Fruit fly (Drosophila melanogaster) whole organism, wandering third instar larva: ENCODE data around the gene CG6788.

Source experiments
- Abd-B ChIP-seq: fragments of >200 bp; optimal IDR thresholded peaks from 2 replicates; lab custom pipeline; 2017; ENCODE audit warnings: missing biosample characterization, missing genetic modification characterization
- Dif ChIP-seq: fragments of 200-275, 200-300 bp; sonication (Bioruptor generic); optimal IDR thresholded peaks from 2 replicates; lab custom pipeline; 2018; ENCODE audit warnings: missing biosample characterization, missing genetic modification characterization; ENCODE audit not compliant: partially characterized antibody
- HLH106 ChIP-seq: fragments of 200-800 bp; optimal IDR thresholded peaks from 3 replicates; lab custom pipeline; 2019; ENCODE audit warnings: missing biosample characterization, mild to moderate bottlenecking, missing genetic modification characterization, moderate library complexity
- Hr78 ChIP-seq: fragments of >200 bp; optimal IDR thresholded peaks from 2 replicates; lab custom pipeline; 2017; ENCODE audit warnings: missing biosample characterization, missing genetic modification characterization
- OdsH ChIP-seq: fragments of 200-800 bp; sonication (Bioruptor generic); optimal IDR thresholded peaks from 2 replicates; lab custom pipeline; 2016; ENCODE audit warnings: missing biosample characterization, mild to moderate bottlenecking, missing genetic modification characterization
- fru ChIP-seq: fragments of 200-800 bp; sonication (Bioruptor generic); optimal IDR thresholded peaks from 3 replicates; lab custom pipeline; 2016; ENCODE audit warnings: missing biosample characterization, mild to moderate bottlenecking, missing genetic modification characterization
- lola ChIP-seq: fragments of >200 bp; optimal IDR thresholded peaks from 2 replicates; lab custom pipeline; 2017; ENCODE audit warnings: missing biosample characterization, missing genetic modification characterization
- rgr ChIP-seq: fragments of 200-800 bp; sonication (Bioruptor generic); optimal IDR thresholded peaks from 3 replicates; lab custom pipeline; 2016; ENCODE audit warnings: missing biosample characterization, mild to moderate bottlenecking, missing genetic modification characterization
- usp ChIP-seq: fragments of >200 bp; optimal IDR thresholded peaks from 2 replicates; lab custom pipeline; 2017; ENCODE audit warnings: missing biosample characterization, missing genetic modification characterization
- woc ChIP-seq: sonication (Bioruptor generic); optimal IDR thresholded peaks from 2 replicates; lab custom pipeline; 2016; ENCODE audit warnings: missing biosample characterization, mild to moderate bottlenecking, missing genetic modification characterization

DNA sequence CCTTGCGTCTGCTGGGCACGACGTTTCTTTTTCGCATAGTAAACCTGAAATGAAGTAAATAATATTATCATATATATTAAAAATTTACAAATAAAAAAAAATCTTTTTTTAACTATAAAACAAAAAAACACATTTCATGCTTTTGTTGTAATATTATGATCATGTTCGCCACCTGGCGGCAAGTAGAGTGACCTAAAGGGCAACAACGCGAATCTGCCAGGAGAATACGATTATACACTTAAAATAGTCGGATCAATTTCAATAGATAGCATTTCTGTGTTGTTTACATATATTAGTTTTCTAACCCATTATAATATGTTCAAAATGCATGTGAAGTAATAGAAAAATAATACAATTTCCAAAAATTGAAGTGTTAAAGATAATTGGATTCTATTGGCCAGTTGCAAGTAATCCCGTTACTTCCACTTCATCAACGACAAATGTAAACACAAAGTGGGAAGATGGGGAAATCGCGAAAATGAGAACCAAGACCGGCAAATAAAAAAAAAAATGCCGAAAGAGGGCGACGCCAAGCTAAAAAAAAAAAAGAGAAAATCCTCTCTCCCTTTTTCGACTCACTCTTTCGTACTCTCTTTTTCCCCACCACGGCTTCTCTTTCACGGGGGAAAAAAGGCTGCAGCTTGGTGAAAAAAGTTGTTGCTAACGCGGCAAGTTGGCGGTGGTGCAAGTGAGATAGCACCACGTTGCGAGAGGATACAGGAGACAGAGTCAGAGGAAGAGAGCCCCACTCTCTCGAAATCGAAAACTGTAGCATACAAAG, 17.2 kb upstream of the CG6788 start:
- TF ChIP-seq fru (GFP tag; lab: Kevin White, UChicago): peak; percentile 3
- no peak for TF ChIP-seq lola
- no peak for TF ChIP-seq rgr
- TF ChIP-seq OdsH (GFP tag; lab: Kevin White, UChicago): no peak
- TF ChIP-seq Hr78 (GFP tag; lab: Kevin White, UChicago): no peak
- TF ChIP-seq Dif (GFP tag; lab: Kevin White, UChicago): peak; percentile 19
- TF ChIP-seq Abd-B: no peak
- no peak for TF ChIP-seq HLH106 (tag; lab: Kevin White, UChicago)
- no peak for TF ChIP-seq usp (GFP tag; lab: Kevin White, UChicago)
- no peak for TF ChIP-seq woc (GFP tag; lab: Kevin White, UChicago)
